Worm (Caenorhabditis elegans) whole organism, L4 larva: ENCODE measurements around the gene inx-7.

Source experiments
- F26F4.8 ChIP-seq: fragments of 200-800 bp; sonication (Bioruptor generic); conservative IDR thresholded peaks from 2 replicates; pipeline ENCODE4 v1.3.6; 2022; ENCODE audit warnings: missing genetic modification characterization, missing compliant biosample characterization
- F49E8.2 ChIP-seq: sonication (generic microtip); optimal IDR thresholded peaks from 2 replicates; lab custom pipeline; 2016; ENCODE audit warnings: missing compliant biosample characterization, mild to moderate bottlenecking, missing genetic modification characterization, borderline replicate concordance
- R02D3.7 ChIP-seq: fragments of 150-350 bp; sonication (generic microtip); optimal IDR thresholded peaks from 3 replicates; lab custom pipeline; 2014; ENCODE audit warnings: missing biosample characterization, missing genetic modification characterization
- T20F7.1 ChIP-seq: fragments of 200-800 bp; sonication (Bioruptor generic); optimal IDR thresholded peaks from 2 replicates; lab custom pipeline; 2018; ENCODE audit warnings: mild to moderate bottlenecking, missing genetic modification characterization, missing compliant biosample characterization
- Y105C5A.15 ChIP-seq: fragments of 200-800 bp; sonication (Bioruptor generic); IDR thresholded peaks from 2 replicates; pipeline ENCODE4 v1.3.6; 2022; ENCODE audit warnings: missing genetic modification characterization, missing compliant biosample characterization
- Y48G9A.11 ChIP-seq: fragments of 200-800 bp; sonication (Bioruptor generic); IDR thresholded peaks from 2 replicates; pipeline ENCODE4 v1.3.6; 2022; ENCODE audit warnings: missing genetic modification reagents, missing genetic modification characterization, missing compliant biosample characterization
- ZK546.5 ChIP-seq, 2 experiments: sonication (generic microtip); optimal IDR thresholded peaks; 2 replicates each; lab custom pipeline; 2017; ENCODE audit warnings: missing biosample characterization in 2 of 2, missing genetic modification characterization in 2 of 2
- ceh-20 ChIP-seq: fragments of 200-800 bp; sonication (Bioruptor generic); IDR thresholded peaks from 2 replicates; pipeline ENCODE4 v1.3.6; 2022; ENCODE audit warnings: missing genetic modification reagents, missing genetic modification characterization, missing compliant biosample characterization
- ceh-28 ChIP-seq: fragments of 150-350 bp; optimal IDR thresholded peaks from 2 replicates; lab custom pipeline; 2014; ENCODE audit warnings: missing biosample characterization, missing genetic modification reagents, missing genetic modification characterization
- ceh-32 ChIP-seq: sonication (generic microtip); optimal IDR thresholded peaks from 2 replicates; lab custom pipeline; 2016; ENCODE audit warnings: mild to moderate bottlenecking, missing genetic modification characterization, missing compliant biosample characterization; ENCODE audit not compliant: poor library complexity
- ctbp-1 ChIP-seq: fragments of 200-800 bp; sonication (Bioruptor generic); IDR thresholded peaks from 2 replicates; pipeline ENCODE4 v1.3.6; 2022; ENCODE audit warnings: missing genetic modification reagents, missing genetic modification characterization, missing compliant biosample characterization
- daf-16 ChIP-seq, 3 experiments: sonication (generic microtip); optimal IDR thresholded peaks; 2 replicates each; lab custom pipeline; 2016 to 2017; ENCODE audit warnings: missing genetic modification characterization in 3 of 3, missing genetic modification reagents in 3 of 3, mild to moderate bottlenecking in 2 of 3, missing compliant biosample characterization in 2 of 3, missing biosample characterization in 1 of 3, moderate library complexity in 1 of 3
- daf-19 ChIP-seq: fragments of 200-800 bp; sonication (Bioruptor generic); conservative IDR thresholded peaks from 2 replicates; pipeline ENCODE4 v1.3.6; 2022; ENCODE audit warnings: missing genetic modification characterization, missing compliant biosample characterization
- daf-8 ChIP-seq: fragments of 200-800 bp; sonication (Bioruptor generic); IDR thresholded peaks from 2 replicates; pipeline ENCODE4 v1.3.6; 2022; ENCODE audit warnings: missing genetic modification characterization, missing compliant biosample characterization
- dmd-8 ChIP-seq: fragments of 200-800 bp; sonication (Bioruptor generic); IDR thresholded peaks from 2 replicates; pipeline ENCODE4 v1.3.6; 2022; ENCODE audit warnings: missing genetic modification characterization, missing compliant biosample characterization
- duxl-1 ChIP-seq: sonication (generic microtip); optimal IDR thresholded peaks from 2 replicates; lab custom pipeline; 2016; ENCODE audit warnings: mild to moderate bottlenecking, missing genetic modification characterization, moderate library complexity, missing compliant biosample characterization; ENCODE audit not compliant: poor library complexity
- dve-1 ChIP-seq: sonication (generic microtip); optimal IDR thresholded peaks from 2 replicates; lab custom pipeline; 2017; ENCODE audit warnings: antibody characterized with exemption, mild to moderate bottlenecking, missing genetic modification characterization, missing compliant biosample characterization; ENCODE audit not compliant: insufficient read depth
- gei-8 ChIP-seq: fragments of 200-800 bp; sonication (Bioruptor generic); optimal IDR thresholded peaks from 2 replicates; lab custom pipeline; 2018; ENCODE audit warnings: mild to moderate bottlenecking, missing genetic modification characterization, missing compliant biosample characterization
- hlh-11 ChIP-seq: fragments of 200-800 bp; sonication (Bioruptor generic); optimal IDR thresholded peaks from 2 replicates; lab custom pipeline; 2018; ENCODE audit warnings: mild to moderate bottlenecking, missing genetic modification characterization, missing compliant biosample characterization
- hlh-30 ChIP-seq: sonication (generic microtip); optimal IDR thresholded peaks from 2 replicates; lab custom pipeline; 2017; ENCODE audit warnings: antibody characterized with exemption, mild to moderate bottlenecking, missing genetic modification characterization, missing compliant biosample characterization; ENCODE audit not compliant: insufficient read depth
- lim-7 ChIP-seq: fragments of 200-800 bp; sonication (Bioruptor generic); IDR thresholded peaks from 2 replicates; pipeline ENCODE4 v1.3.6; 2022; ENCODE audit warnings: missing genetic modification characterization, missing compliant biosample characterization
- lin-15B ChIP-seq: fragments of 150-350 bp; sonication (generic microtip); optimal IDR thresholded peaks from 3 replicates; lab custom pipeline; 2014; ENCODE audit warnings: missing biosample characterization, missing genetic modification characterization
- lin-38 ChIP-seq: fragments of 200-800 bp; sonication (Bioruptor generic); IDR thresholded peaks from 2 replicates; pipeline ENCODE4 v1.3.6; 2022; ENCODE audit warnings: missing genetic modification reagents, missing genetic modification characterization, missing compliant biosample characterization
- lin-39 ChIP-seq: fragments of 150-350 bp; optimal IDR thresholded peaks from 2 replicates; lab custom pipeline; 2014; ENCODE audit warnings: missing biosample characterization, missing genetic modification reagents, missing genetic modification characterization
- lsy-2 ChIP-seq, 2 experiments: fragments of 150-350 bp in 1 of 2; sonication (generic microtip) in 1 of 2; optimal IDR thresholded peaks; 2 replicates each; lab custom pipeline; 2014 to 2017; ENCODE audit warnings: missing biosample characterization in 2 of 2, missing genetic modification characterization in 2 of 2
- mdt-29 ChIP-seq: fragments of 200-800 bp; sonication (Bioruptor generic); IDR thresholded peaks from 2 replicates; pipeline ENCODE4 v1.3.6; 2022; ENCODE audit warnings: missing genetic modification reagents, missing genetic modification characterization, missing compliant biosample characterization
- mep-1 ChIP-seq: fragments of 150-350 bp; sonication (generic microtip); optimal IDR thresholded peaks from 3 replicates; lab custom pipeline; 2014; ENCODE audit warnings: missing biosample characterization, missing genetic modification characterization
- mxl-3 ChIP-seq: fragments of 200-800 bp; sonication (Bioruptor generic); optimal IDR thresholded peaks from 2 replicates; lab custom pipeline; 2018; ENCODE audit warnings: mild to moderate bottlenecking, missing genetic modification characterization, missing compliant biosample characterization
- nhr-102 ChIP-seq: sonication (generic microtip); optimal IDR thresholded peaks from 2 replicates; lab custom pipeline; 2016; ENCODE audit warnings: mild to moderate bottlenecking, missing genetic modification characterization, moderate library complexity, missing compliant biosample characterization
- nhr-111 ChIP-seq: fragments of 200-800 bp; sonication (Bioruptor generic); optimal IDR thresholded peaks from 2 replicates; lab custom pipeline; 2018; ENCODE audit warnings: mild to moderate bottlenecking, missing genetic modification characterization, missing compliant biosample characterization
- nhr-25 ChIP-seq: sonication (generic microtip); optimal IDR thresholded peaks from 2 replicates; lab custom pipeline; 2017; ENCODE audit warnings: missing genetic modification characterization, mild to moderate bottlenecking, missing compliant biosample characterization, antibody characterized with exemption, moderate library complexity, borderline replicate concordance; ENCODE audit not compliant: insufficient read depth
- nhr-28 ChIP-seq: fragments of 150-350 bp; optimal IDR thresholded peaks from 2 replicates; lab custom pipeline; 2014; ENCODE audit warnings: missing biosample characterization, missing genetic modification characterization
- nhr-41 ChIP-seq: fragments of 200-800 bp; sonication (Bioruptor generic); IDR thresholded peaks from 2 replicates; pipeline ENCODE4 v1.3.6; 2022; ENCODE audit warnings: missing genetic modification reagents, missing genetic modification characterization, missing compliant biosample characterization
- nhr-77 ChIP-seq: fragments of 150-350 bp; optimal IDR thresholded peaks from 2 replicates; lab custom pipeline; 2014; ENCODE audit warnings: missing biosample characterization, missing genetic modification characterization
- pha-4 ChIP-seq, 2 experiments: fragments of 150-350 bp in 1 of 2; fragments of 200-800 bp in 1 of 2; sonication (Bioruptor generic) in 1 of 2; IDR thresholded peaks in 1 of 2; optimal IDR thresholded peaks in 1 of 2; 2 replicates each; pipeline versions ENCODE4 v1.3.6 to Lab custom; 2014 to 2022; ENCODE audit warnings: missing genetic modification characterization in 2 of 2, missing genetic modification reagents in 2 of 2, missing biosample characterization in 1 of 2, missing compliant biosample characterization in 1 of 2
- rbr-2 ChIP-seq: sonication (generic microtip); optimal IDR thresholded peaks from 2 replicates; lab custom pipeline; 2016; ENCODE audit warnings: missing genotype, missing genetic modification characterization, missing compliant biosample characterization
- saeg-2 ChIP-seq: fragments of 200-800 bp; sonication (Bioruptor generic); IDR thresholded peaks from 2 replicates; pipeline ENCODE4 v1.3.6; 2022; ENCODE audit warnings: missing genetic modification reagents, missing genetic modification characterization, missing compliant biosample characterization
- sdz-12 ChIP-seq: fragments of 200-800 bp; sonication (Bioruptor generic); optimal IDR thresholded peaks from 2 replicates; lab custom pipeline; 2018; ENCODE audit warnings: mild to moderate bottlenecking, missing genetic modification characterization, missing compliant biosample characterization
- set-16 ChIP-seq: fragments of 200-800 bp; sonication (Bioruptor generic); IDR thresholded peaks from 2 replicates; pipeline ENCODE4 v1.3.6; 2022; ENCODE audit warnings: missing genetic modification reagents, missing genetic modification characterization, missing compliant biosample characterization
- skn-1 ChIP-seq: fragments of 150-350 bp; optimal IDR thresholded peaks from 2 replicates; lab custom pipeline; 2014; ENCODE audit warnings: missing biosample characterization, missing genetic modification characterization
- unc-130 ChIP-seq: sonication (generic microtip); optimal IDR thresholded peaks from 2 replicates; lab custom pipeline; 2016; ENCODE audit warnings: missing genetic modification reagents, missing genetic modification characterization, missing compliant biosample characterization
- zip-11 ChIP-seq: fragments of 200-800 bp; sonication (Bioruptor generic); IDR thresholded peaks from 2 replicates; pipeline ENCODE4 v1.3.6; 2022; ENCODE audit warnings: missing genetic modification characterization, missing compliant biosample characterization
- ztf-11 ChIP-seq: fragments of 150-350 bp; optimal IDR thresholded peaks from 2 replicates; lab custom pipeline; 2014; ENCODE audit warnings: missing biosample characterization, missing genetic modification characterization
- ztf-7 ChIP-seq: fragments of 150-350 bp; optimal IDR thresholded peaks from 2 replicates; lab custom pipeline; 2014; ENCODE audit warnings: missing biosample characterization, missing genetic modification characterization

inx-7 gene

ce11 chrIV:5941236-5941976 is 5.0 kb downstream of the inx-7 start, which contains the start of gene pfkb-1.2:
Gene pfkb-1.2, plus strand, starts transcription at chrIV:5941926.
- TF ChIP-seq R02D3.7 (no peak), dve-1 (tag; lab: Kevin White, UChicago) (peak; percentile 17), daf-16 (GFP tag; optimal IDR thresholded peaks at IDR 0.05; lab: Kevin White, UChicago) (peak in 1 of 2 experiments; percentile 63), daf-16 (tag; optimal IDR thresholded peaks at IDR 0.05; lab: Kevin White, UChicago) (peak; percentile 73), lsy-2 (tag; optimal IDR thresholded peaks at IDR 0.05; lab: Kevin White, UChicago) (no peak), saeg-2 (GFP tag; lab: Robert Waterston, UW) (no peak), ceh-20 (no peak), ctbp-1 (GFP tag; lab: Robert Waterston, UW) (no peak), ceh-32 (no peak), ztf-7 (tag; lab: Kevin White, UChicago) (no peak), mep-1 (tag; lab: Kevin White, UChicago) (peak; percentile 17), unc-130 (GFP tag; lab: Kevin White, UChicago) (no peak), ztf-11 (tag; lab: Kevin White, UChicago) (no peak), set-16 (no peak), lim-7 (GFP tag; lab: Robert Waterston, UW) (no peak), lin-38 (no peak), nhr-25 (tag; lab: Kevin White, UChicago) (no peak), pha-4 (GFP tag; IDR thresholded peaks at IDR 0.05; lab: Robert Waterston, UW) (no peak), pha-4 (tag; optimal IDR thresholded peaks at IDR 0.05; lab: Kevin White, UChicago) (no peak), daf-19 (GFP tag; lab: Robert Waterston, UW) (no peak), gei-8 (GFP tag; lab: Kevin White, UChicago) (no peak), hlh-30 (tag; lab: Kevin White, UChicago) (no peak), ceh-28 (no peak), Y48G9A.11 (GFP tag; lab: Robert Waterston, UW) (no peak), nhr-111 (GFP tag; lab: Kevin White, UChicago) (no peak), nhr-41 (no peak), nhr-77 (tag; lab: Kevin White, UChicago) (no peak), sdz-12 (GFP tag; lab: Kevin White, UChicago) (no peak), mxl-3 (GFP tag; lab: Kevin White, UChicago) (no peak), zip-11 (GFP tag; lab: Robert Waterston, UW) (no peak), nhr-102 (tag; lab: Kevin White, UChicago) (no peak), mdt-29 (no peak), dmd-8 (GFP tag; lab: Robert Waterston, UW) (no peak), ZK546.5 (tag; optimal IDR thresholded peaks at IDR 0.05; lab: Kevin White, UChicago) (no peak), daf-8 (no peak), Y105C5A.15 (GFP tag; lab: Robert Waterston, UW) (no peak), rbr-2 (tag; lab: Kevin White, UChicago) (peak; percentile 55), lin-39 (no peak), T20F7.1 (no peak), duxl-1 (tag; lab: Kevin White, UChicago) (no peak), F26F4.8 (GFP tag; lab: Robert Waterston, UW) (no peak), lin-15B (tag; lab: Kevin White, UChicago) (no peak), hlh-11 (tag; lab: Kevin White, UChicago) (peak; percentile 24), F49E8.2 (tag; lab: Kevin White, UChicago) (no peak), skn-1 (tag; lab: Kevin White, UChicago) (no peak), nhr-28 (tag; lab: Kevin White, UChicago) (peak; percentile 30)
